Worm (Caenorhabditis elegans): Measurements from ENCODE around the gene ham-3.

ham-3 gene

ce11 chrIII:10156269-10156668, 35.7 kb downstream of the ham-3 start:
- TF ChIP-seq drap-1 (GFP tag; optimal IDR thresholded peaks at IDR 0.05): no peak
- no peak for TF ChIP-seq mab-5 (tag; optimal IDR thresholded peaks at IDR 0.05)
- TF ChIP-seq M03D4.4 (tag; optimal IDR thresholded peaks at IDR 0.05): no peak
- TF ChIP-seq sptf-1 (tag; optimal IDR thresholded peaks at IDR 0.05): no peak
- TF ChIP-seq ces-1 (GFP tag; optimal IDR thresholded peaks at IDR 0.05): no peak

- no peak for TF ChIP-seq pha-4 (tag; optimal IDR thresholded peaks at IDR 0.05)
- no peak for TF ChIP-seq unc-39 (tag; optimal IDR thresholded peaks at IDR 0.05)
- TF ChIP-seq nhr-28 (tag; optimal IDR thresholded peaks at IDR 0.05): no peak
Measured at ce11 chrIII:10160385-10160784, 39.8 kb downstream of the ham-3 start, which contains the start of the genes K08E5.5 and mua-3. Gene K08E5.5, minus strand, starts transcription at chrIII:10160485. Gene mua-3, plus strand, starts transcription at chrIII:10160697.

ce11 chrIII:10170265-10170664, 49.7 kb downstream of the ham-3 start:
- TF ChIP-seq snpc-4 (tag; optimal IDR thresholded peaks at IDR 0.05): no peak
- TF ChIP-seq zip-8 (tag; optimal IDR thresholded peaks at IDR 0.05): no peak
- no peak for TF ChIP-seq drap-1 (GFP tag; optimal IDR thresholded peaks at IDR 0.05)
- no peak for TF ChIP-seq unc-120 (tag; optimal IDR thresholded peaks at IDR 0.05; ENCODE audit: poor library complexity, severe bottlenecking)
- TF ChIP-seq ztf-11 (tag; optimal IDR thresholded peaks at IDR 0.05): no peak
- TF ChIP-seq blmp-1 (tag; optimal IDR thresholded peaks at IDR 0.05): no peak
- TF ChIP-seq sptf-1 (tag; optimal IDR thresholded peaks at IDR 0.05): no peak
- TF ChIP-seq ceh-83 (GFP tag; optimal IDR thresholded peaks at IDR 0.05): no peak
- no peak for TF ChIP-seq elt-1 (tag; optimal IDR thresholded peaks at IDR 0.05; ENCODE audit: borderline replicate concordance, insufficient read depth)
- TF ChIP-seq mls-2 (tag; optimal IDR thresholded peaks at IDR 0.05): no peak
- TF ChIP-seq lin-32 (GFP tag; optimal IDR thresholded peaks at IDR 0.05): no peak
- no peak for TF ChIP-seq ceh-43 (GFP tag; optimal IDR thresholded peaks at IDR 0.05)
- TF ChIP-seq flh-1 (GFP tag; optimal IDR thresholded peaks at IDR 0.05): no peak
- no peak for TF ChIP-seq nhr-28 (tag; optimal IDR thresholded peaks at IDR 0.05)
- TF ChIP-seq unc-39 (tag; optimal IDR thresholded peaks at IDR 0.05): no peak
- no peak for TF ChIP-seq nhr-12 (tag; optimal IDR thresholded peaks at IDR 0.05)
